Fruit fly (Drosophila melanogaster) whole organism, prepupa: ENCODE results near the gene CG11342.

Experiments
- CG6276 ChIP-seq: fragments of 200-800 bp; sonication (Bioruptor generic); optimal IDR thresholded peaks from 2 replicates; lab custom pipeline; 2017; ENCODE audit warnings: missing biosample characterization, mild to moderate bottlenecking, missing genetic modification characterization
- Hr39 ChIP-seq: fragments of 200-800 bp; sonication (Bioruptor generic); optimal IDR thresholded peaks from 2 replicates; lab custom pipeline; 2016; ENCODE audit warnings: missing biosample characterization, missing genetic modification characterization
- Hr4 ChIP-seq: fragments of 200-800 bp; sonication (Bioruptor generic); optimal IDR thresholded peaks from 3 replicates; lab custom pipeline; 2016; ENCODE audit warnings: missing biosample characterization, missing genetic modification characterization
- OdsH ChIP-seq: fragments of 200-800 bp; sonication (Bioruptor generic); optimal IDR thresholded peaks from 3 replicates; lab custom pipeline; 2016; ENCODE audit warnings: missing biosample characterization, missing genetic modification characterization
- achi ChIP-seq: fragments of 200-800 bp; sonication (Bioruptor generic); optimal IDR thresholded peaks from 3 replicates; lab custom pipeline; 2016; ENCODE audit warnings: missing biosample characterization, missing genetic modification characterization
- acj6 ChIP-seq: fragments of 200-800 bp; sonication (Bioruptor generic); optimal IDR thresholded peaks from 3 replicates; lab custom pipeline; 2016; ENCODE audit warnings: missing biosample characterization, missing genetic modification characterization
- dsx ChIP-seq: fragments of 200-800 bp; optimal IDR thresholded peaks from 3 replicates; lab custom pipeline; 2019; ENCODE audit warnings: missing biosample characterization, mild to moderate bottlenecking, missing genetic modification characterization, moderate library complexity; ENCODE audit not compliant: poor library complexity, severe bottlenecking

dm6 chr3L:4341078-4341477, 26.2 kb downstream of the CG11342 start:
- TF ChIP-seq OdsH (GFP tag; lab: Kevin White, UChicago) (no peak), acj6 (GFP tag; lab: Kevin White, UChicago) (no peak), dsx (GFP tag; lab: Kevin White, UChicago) (peak; percentile 59), Hr39 (GFP tag; lab: Kevin White, UChicago) (no peak), CG6276 (GFP tag; lab: Kevin White, UChicago) (no peak), achi (GFP tag; lab: Kevin White, UChicago) (no peak), Hr4 (GFP tag; lab: Kevin White, UChicago) (no peak)
